Worm (Caenorhabditis elegans) whole organism, late embryonic: ENCODE measurements around the gene clec-242.
A peak's percentile ranks its signal among the peaks of the same experiment; 100 is the strongest.
"Not testable (repeated sequence)": the region's sequence is repeated elsewhere in the genome, so short reads cannot be mapped to it uniquely, and the experiment has no call there.

Source experiments
- C08G9.2 ChIP-seq: sonication (generic microtip); optimal IDR thresholded peaks from 2 replicates; lab custom pipeline; 2016; ENCODE audit warnings: mild to moderate bottlenecking, missing genetic modification characterization, moderate library complexity, missing compliant biosample characterization
- C38D4.7 ChIP-seq: fragments of 200-800 bp; sonication (Bioruptor generic); optimal IDR thresholded peaks from 2 replicates; lab custom pipeline; 2018; ENCODE audit warnings: mild to moderate bottlenecking, missing genetic modification characterization, moderate library complexity, missing compliant biosample characterization
- F13H6.1 ChIP-seq: sonication (generic microtip); optimal IDR thresholded peaks from 2 replicates; lab custom pipeline; 2016; ENCODE audit warnings: missing genetic modification characterization, missing compliant biosample characterization
- K09A11.1 ChIP-seq: sonication (generic microtip); optimal IDR thresholded peaks from 2 replicates; lab custom pipeline; 2017; ENCODE audit warnings: antibody characterized with exemption, mild to moderate bottlenecking, missing genetic modification characterization, missing compliant biosample characterization; ENCODE audit not compliant: insufficient read depth
- T23F11.4 ChIP-seq: fragments of 200-800 bp; sonication (Bioruptor generic); optimal IDR thresholded peaks from 2 replicates; lab custom pipeline; 2018; ENCODE audit warnings: mild to moderate bottlenecking, missing genetic modification characterization, missing compliant biosample characterization
- Y22D7AL.16 ChIP-seq: sonication (generic microtip); optimal IDR thresholded peaks from 2 replicates; lab custom pipeline; 2016; ENCODE audit warnings: missing genetic modification characterization, missing compliant biosample characterization
- ahr-1 ChIP-seq: sonication (generic microtip); optimal IDR thresholded peaks from 2 replicates; lab custom pipeline; 2016; ENCODE audit warnings: missing genetic modification characterization, missing compliant biosample characterization
- ceh-19 ChIP-seq: fragments of 200-800 bp; sonication (Bioruptor generic); optimal IDR thresholded peaks from 2 replicates; lab custom pipeline; 2018; ENCODE audit warnings: mild to moderate bottlenecking, missing genetic modification characterization, missing compliant biosample characterization
- ceh-24 ChIP-seq: sonication (generic microtip); optimal IDR thresholded peaks from 2 replicates; lab custom pipeline; 2016; ENCODE audit warnings: mild to moderate bottlenecking, missing genetic modification characterization, missing compliant biosample characterization
- ceh-45 ChIP-seq: fragments of 200-800 bp; sonication (Bioruptor generic); IDR thresholded peaks from 2 replicates; pipeline ENCODE4 v1.3.6; 2022; ENCODE audit warnings: missing genetic modification reagents, missing genetic modification characterization, missing compliant biosample characterization
- ceh-48 ChIP-seq: sonication (generic microtip); optimal IDR thresholded peaks from 2 replicates; lab custom pipeline; 2016; ENCODE audit warnings: missing genetic modification characterization, inconsistent platforms, missing compliant biosample characterization
- ceh-9 ChIP-seq: sonication (generic microtip); optimal IDR thresholded peaks from 2 replicates; lab custom pipeline; 2016; ENCODE audit warnings: mild to moderate bottlenecking, missing genetic modification characterization, inconsistent platforms, missing compliant biosample characterization
- dve-1 ChIP-seq: sonication (generic microtip); optimal IDR thresholded peaks from 2 replicates; lab custom pipeline; 2017; ENCODE audit warnings: antibody characterized with exemption, mild to moderate bottlenecking, missing genetic modification characterization, missing compliant biosample characterization
- fkh-10 ChIP-seq: fragments of 150-350 bp; optimal IDR thresholded peaks from 2 replicates; lab custom pipeline; 2014; ENCODE audit warnings: missing biosample characterization, missing genetic modification reagents, missing genetic modification characterization
- fkh-6 ChIP-seq: sonication (generic microtip); optimal IDR thresholded peaks from 2 replicates; lab custom pipeline; 2016; ENCODE audit warnings: missing genetic modification characterization, missing compliant biosample characterization
- hlh-15 ChIP-seq: sonication (generic microtip); optimal IDR thresholded peaks from 2 replicates; lab custom pipeline; 2016; ENCODE audit warnings: missing genetic modification characterization, missing compliant biosample characterization
- hlh-6 ChIP-seq: sonication (generic microtip); optimal IDR thresholded peaks from 2 replicates; lab custom pipeline; 2016; ENCODE audit warnings: missing genotype, missing genetic modification characterization, missing compliant biosample characterization
- lim-6 ChIP-seq: sonication (generic microtip); optimal IDR thresholded peaks from 2 replicates; lab custom pipeline; 2016; ENCODE audit warnings: missing genetic modification characterization, missing compliant biosample characterization
- lin-11 ChIP-seq: fragments of 200-800 bp; sonication (Bioruptor generic); optimal IDR thresholded peaks from 2 replicates; lab custom pipeline; 2018; ENCODE audit warnings: mild to moderate bottlenecking, missing genetic modification characterization, missing compliant biosample characterization
- madf-2 ChIP-seq: sonication (generic microtip); optimal IDR thresholded peaks from 2 replicates; lab custom pipeline; 2017; ENCODE audit warnings: missing genetic modification characterization, missing compliant biosample characterization
- mec-3 ChIP-seq: sonication (generic microtip); optimal IDR thresholded peaks from 2 replicates; lab custom pipeline; 2016; ENCODE audit warnings: borderline replicate concordance, missing genetic modification characterization, missing compliant biosample characterization
- nfya-1 ChIP-seq: sonication (generic microtip); optimal IDR thresholded peaks from 2 replicates; lab custom pipeline; 2017; ENCODE audit warnings: missing genetic modification characterization, mild to moderate bottlenecking, missing compliant biosample characterization, antibody characterized with exemption, moderate library complexity
- pag-3 ChIP-seq: sonication (generic microtip); optimal IDR thresholded peaks from 2 replicates; lab custom pipeline; 2016; ENCODE audit warnings: missing compliant biosample characterization, missing genetic modification characterization, borderline replicate concordance
- pax-1 ChIP-seq: fragments of 150-350 bp; optimal IDR thresholded peaks from 2 replicates; lab custom pipeline; 2014; ENCODE audit warnings: missing biosample characterization, missing genetic modification characterization
- pha-4 ChIP-seq: fragments of 150-350 bp; optimal IDR thresholded peaks from 2 replicates; lab custom pipeline; 2018; ENCODE audit warnings: missing biosample characterization, missing genetic modification reagents, missing genetic modification characterization
- pqm-1 ChIP-seq: sonication (generic microtip); optimal IDR thresholded peaks from 2 replicates; lab custom pipeline; 2016; ENCODE audit warnings: missing genetic modification characterization, missing compliant biosample characterization
- ref-2 ChIP-seq: sonication (generic microtip); optimal IDR thresholded peaks from 2 replicates; lab custom pipeline; 2016; ENCODE audit warnings: missing genetic modification characterization, missing compliant biosample characterization
- sdc-2 ChIP-seq: sonication (generic microtip); optimal IDR thresholded peaks from 2 replicates; lab custom pipeline; 2016; ENCODE audit warnings: missing genotype, missing genetic modification characterization, missing compliant biosample characterization
- sox-4 ChIP-seq: sonication (generic microtip); optimal IDR thresholded peaks from 2 replicates; lab custom pipeline; 2017; ENCODE audit warnings: mild to moderate bottlenecking, missing genetic modification characterization, inconsistent platforms, missing compliant biosample characterization
- syd-9 ChIP-seq: sonication (generic microtip); optimal IDR thresholded peaks from 2 replicates; lab custom pipeline; 2016; ENCODE audit warnings: mild to moderate bottlenecking, missing genetic modification characterization, moderate library complexity, missing compliant biosample characterization
- ttx-3 ChIP-seq: sonication (generic microtip); optimal IDR thresholded peaks from 2 replicates; lab custom pipeline; 2016; ENCODE audit warnings: missing genetic modification reagents, missing genetic modification characterization, missing compliant biosample characterization
- unc-42 ChIP-seq: sonication (generic microtip); optimal IDR thresholded peaks from 2 replicates; lab custom pipeline; 2016; ENCODE audit warnings: missing genotype, missing genetic modification characterization, missing compliant biosample characterization
- unc-55 ChIP-seq: sonication (generic microtip); optimal IDR thresholded peaks from 2 replicates; lab custom pipeline; 2017; ENCODE audit warnings: missing biosample characterization, missing genetic modification reagents, missing genetic modification characterization
- zip-5 ChIP-seq: sonication (generic microtip); optimal IDR thresholded peaks from 2 replicates; lab custom pipeline; 2016; ENCODE audit warnings: missing genetic modification characterization, missing compliant biosample characterization
- ztf-16 ChIP-seq: sonication (generic microtip); optimal IDR thresholded peaks from 2 replicates; lab custom pipeline; 2017; ENCODE audit warnings: missing genetic modification characterization, missing compliant biosample characterization

The clec-242 gene

DNA sequence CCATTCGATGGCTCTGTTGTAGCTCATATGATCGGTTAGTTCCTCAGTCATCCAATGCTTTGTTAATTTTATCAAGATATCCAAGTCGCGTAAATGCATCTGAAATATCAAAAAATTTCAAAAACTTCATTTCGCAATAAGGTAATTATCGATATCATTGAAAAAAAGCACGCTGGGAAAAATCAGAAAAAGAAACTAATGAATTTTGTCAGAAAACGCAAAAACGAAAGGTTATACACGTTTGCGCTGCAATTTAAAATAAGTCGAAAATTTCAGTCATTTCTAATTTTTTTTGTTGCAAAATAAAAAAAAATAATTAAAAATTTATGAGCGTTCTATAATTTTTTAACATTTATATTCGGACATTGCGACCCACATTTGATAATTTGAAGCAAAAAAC lies 19.5 kb upstream of the clec-242 start, which contains the start of gene K10G4.3:
Gene K10G4.3 (minus strand): TSS at position 101 of the 400 bp plus-strand sequence.
- TF ChIP-seq sox-4 (tag; lab: Kevin White, UChicago); pqm-1; madf-2 (tag; lab: Kevin White, UChicago): not testable (repeated sequence)

- TF ChIP-seq pag-3 (tag; lab: Kevin White, UChicago) = peak; percentile 43
- TF ChIP-seq madf-2 (tag; lab: Kevin White, UChicago) = no peak
- TF ChIP-seq mec-3 = no peak
- no peak for TF ChIP-seq lin-11 (tag; lab: Kevin White, UChicago)
- TF ChIP-seq F13H6.1 (tag; lab: Kevin White, UChicago) = no peak
Measured at ce11 chrV:17261385-17261784, 16.1 kb upstream of the clec-242 start.

ce11 chrV:17258868-17259267 lies 13.6 kb upstream of the clec-242 start, which contains the start of gene fbxa-85:
fbxa-85 (plus strand) TSS chrV:17259168.
- no peak for TF ChIP-seq ttx-3 (tag; lab: Kevin White, UChicago)

- TF ChIP-seq C38D4.7 (GFP tag; lab: Kevin White, UChicago) (no peak), ref-2 (tag; lab: Kevin White, UChicago) (no peak), ztf-16 (tag; lab: Kevin White, UChicago) (no peak), ceh-24 (tag; lab: Kevin White, UChicago) (no peak), hlh-6 (tag; lab: Kevin White, UChicago) (no peak), pha-4 (no peak), C08G9.2 (tag; lab: Kevin White, UChicago) (no peak), sdc-2 (no peak), hlh-15 (tag; lab: Kevin White, UChicago) (no peak), dve-1 (tag; lab: Kevin White, UChicago) (no peak), unc-42 (tag; lab: Kevin White, UChicago) (no peak), unc-55 (GFP tag; lab: Kevin White, UChicago) (no peak), syd-9 (tag; lab: Kevin White, UChicago) (no peak)
Measured at ce11 chrV:17258244-17258643, 12.9 kb upstream of the clec-242 start.

DNA sequence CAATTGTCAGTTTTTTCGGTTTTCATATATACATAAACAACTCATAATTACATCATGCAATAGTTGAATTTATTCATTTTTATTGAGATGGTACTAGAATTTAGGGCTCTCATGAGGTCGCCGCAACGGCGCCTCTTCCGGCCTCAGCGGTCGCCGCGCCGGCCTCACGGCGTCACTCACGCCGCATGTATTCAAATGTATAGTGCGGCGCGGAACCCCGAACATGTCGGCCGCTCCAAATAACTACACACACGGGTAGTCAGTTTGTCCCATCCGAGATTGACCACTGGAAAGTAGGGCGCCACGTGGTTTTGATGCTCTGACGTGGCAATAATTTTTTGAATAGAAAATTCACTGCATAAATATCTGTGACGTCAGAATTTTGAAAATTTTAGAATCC lies 12.3 kb upstream of the clec-242 start:
- no peak for TF ChIP-seq nfya-1 (tag; lab: Kevin White, UChicago)
- no peak for TF ChIP-seq ceh-48 (tag; lab: Kevin White, UChicago)
- no peak for TF ChIP-seq ahr-1 (tag; lab: Kevin White, UChicago)
- no peak for TF ChIP-seq pax-1
- no peak for TF ChIP-seq ceh-9 (tag; lab: Kevin White, UChicago)
- no peak for TF ChIP-seq C38D4.7 (GFP tag; lab: Kevin White, UChicago)
- TF ChIP-seq K09A11.1 (tag; lab: Kevin White, UChicago) = no peak
- TF ChIP-seq fkh-6 (tag; lab: Kevin White, UChicago) = no peak
- no peak for TF ChIP-seq ceh-19
- TF ChIP-seq lim-6 (tag; lab: Kevin White, UChicago) = no peak
- no peak for TF ChIP-seq T23F11.4 (GFP tag; lab: Kevin White, UChicago)
- TF ChIP-seq ceh-24 (tag; lab: Kevin White, UChicago) = no peak
- TF ChIP-seq Y22D7AL.16 = no peak
- no peak for TF ChIP-seq ceh-45
- TF ChIP-seq syd-9 (tag; lab: Kevin White, UChicago) = no peak
- no peak for TF ChIP-seq zip-5 (tag; lab: Kevin White, UChicago)
- TF ChIP-seq fkh-10 = no peak
- TF ChIP-seq sox-4 (tag; lab: Kevin White, UChicago) = no peak
- no peak for TF ChIP-seq madf-2 (tag; lab: Kevin White, UChicago)
